Worm (Caenorhabditis elegans) whole organism, L1 larva: ENCODE measurements around the gene clr-1.

Experiments used
- dpl-1 ChIP-seq, 3 experiments: fragments of 150-350 bp in 2 of 3; sonication (generic microtip) in 1 of 3; optimal IDR thresholded peaks; 2 replicates each; lab custom pipeline; 2014 to 2017; ENCODE audit warnings: missing biosample characterization in 3 of 3, missing genetic modification characterization in 3 of 3, missing genetic modification reagents in 3 of 3
- lin-39 ChIP-seq: fragments of 150-350 bp; optimal IDR thresholded peaks from 2 replicates; lab custom pipeline; 2014; ENCODE audit warnings: missing biosample characterization, missing genetic modification reagents, missing genetic modification characterization
- mep-1 ChIP-seq: fragments of 150-350 bp; optimal IDR thresholded peaks from 2 replicates; lab custom pipeline; 2014; ENCODE audit warnings: missing biosample characterization, missing genetic modification characterization
- nhr-237 ChIP-seq: fragments of 150-350 bp; optimal IDR thresholded peaks from 2 replicates; lab custom pipeline; 2014; ENCODE audit warnings: missing biosample characterization, missing genetic modification characterization
- nhr-77 ChIP-seq: fragments of 150-350 bp; optimal IDR thresholded peaks from 2 replicates; lab custom pipeline; 2014; ENCODE audit warnings: missing biosample characterization, missing genetic modification characterization
- nhr-84 ChIP-seq: sonication (generic microtip); optimal IDR thresholded peaks from 2 replicates; lab custom pipeline; 2017; ENCODE audit warnings: missing biosample characterization, missing genetic modification characterization
- nhr-85 ChIP-seq: sonication (generic microtip); peaks from one replicate; lab custom pipeline; 2016; ENCODE audit warnings: missing genetic modification characterization, inconsistent platforms, missing compliant biosample characterization
- nhr-90 ChIP-seq: sonication (generic microtip); optimal IDR thresholded peaks from 2 replicates; lab custom pipeline; 2016; ENCODE audit warnings: mild to moderate bottlenecking, missing genetic modification characterization, missing compliant biosample characterization; ENCODE audit not compliant: poor library complexity
- rnt-1 ChIP-seq: sonication (generic microtip); optimal IDR thresholded peaks from 2 replicates; lab custom pipeline; 2016; ENCODE audit warnings: mild to moderate bottlenecking, missing genetic modification characterization, moderate library complexity, missing compliant biosample characterization
- unc-62 ChIP-seq: fragments of 150-350 bp; optimal IDR thresholded peaks from 2 replicates; lab custom pipeline; 2014; ENCODE audit warnings: missing biosample characterization, missing genetic modification reagents, missing genetic modification characterization

DNA sequence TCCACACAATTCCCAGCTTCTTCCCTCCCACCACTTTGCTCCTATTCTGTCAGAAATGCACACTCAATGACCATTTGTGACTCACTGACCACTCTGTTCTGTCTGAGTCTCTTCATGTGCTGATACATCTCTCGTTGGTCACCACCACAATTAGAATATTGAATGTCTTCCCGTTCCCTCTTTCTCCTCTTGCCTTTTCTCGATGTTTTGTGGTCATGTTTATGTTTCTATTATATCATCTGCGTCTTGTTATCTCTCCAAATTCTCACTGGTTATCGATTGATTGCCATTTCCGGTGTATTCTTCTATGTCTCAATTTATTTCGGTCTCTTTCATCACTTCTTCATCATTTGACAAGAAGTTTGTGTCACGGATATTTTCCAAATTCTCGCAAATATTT lies 5.2 kb upstream of the clr-1 start:
- TF ChIP-seq lin-39 (tag; lab: Kevin White, UChicago): no peak
- no peak for TF ChIP-seq nhr-77
- peak; percentile 33 for TF ChIP-seq nhr-85 (tag; lab: Kevin White, UChicago)
- TF ChIP-seq mep-1 (tag; lab: Kevin White, UChicago): no peak
- no peak for TF ChIP-seq dpl-1 (GFP tag; optimal IDR thresholded peaks at IDR 0.05; lab: Kevin White, UChicago)
- no peak for TF ChIP-seq nhr-237 (tag; lab: Kevin White, UChicago)
- TF ChIP-seq rnt-1: no peak
- TF ChIP-seq nhr-84 (tag; lab: Kevin White, UChicago): no peak
- TF ChIP-seq unc-62 (GFP tag; lab: Kevin White, UChicago): no peak
- no peak for TF ChIP-seq nhr-90 (tag; lab: Kevin White, UChicago)
